Comparison of ENCODE assay signal across 2 worm cellular contexts in genomic region chrX:12479027-12479426, ce11.
A peak's percentile ranks its signal among the peaks of the same experiment; 100 is the strongest.
TF ChIP-seq lines count a peak whose summit lies in the region.

No protein-coding gene starts in this region.

TF ChIP-seq in whole organism, late embryonic, 69 proteins besides CTCF, POLR2A, EP300 and RAD21:
- TF ChIP-seq unc-42 (tag; optimal IDR thresholded peaks at IDR 0.05; lab: Kevin White, UChicago) (peak; percentile 91), tbx-2 (tag; optimal IDR thresholded peaks at IDR 0.05; lab: Kevin White, UChicago) (no peak)
TF ChIP-seq in whole organism, late embryonic: peak in this region for 1.

TF ChIP-seq in whole organism, mixed stage, embryonic, 35 proteins besides CTCF, POLR2A, EP300 and RAD21:
- TF ChIP-seq ces-1 (GFP tag; optimal IDR thresholded peaks at IDR 0.05; lab: Kevin White, UChicago) (peak; percentile 95), nhr-28 (tag; optimal IDR thresholded peaks at IDR 0.05; lab: Kevin White, UChicago) (no peak)
